Worm (Caenorhabditis elegans) whole organism, late embryonic: ENCODE results near the gene E01G4.5.

Experiments used
- C08G9.2 ChIP-seq: sonication (generic microtip); optimal IDR thresholded peaks from 2 replicates; lab custom pipeline; 2016; ENCODE audit warnings: mild to moderate bottlenecking, missing genetic modification characterization, moderate library complexity, missing compliant biosample characterization
- C38D4.7 ChIP-seq: fragments of 200-800 bp; sonication (Bioruptor generic); optimal IDR thresholded peaks from 2 replicates; lab custom pipeline; 2018; ENCODE audit warnings: mild to moderate bottlenecking, missing genetic modification characterization, moderate library complexity, missing compliant biosample characterization
- F13H6.1 ChIP-seq: sonication (generic microtip); optimal IDR thresholded peaks from 2 replicates; lab custom pipeline; 2016; ENCODE audit warnings: missing genetic modification characterization, missing compliant biosample characterization
- K02D7.2 ChIP-seq: sonication (generic microtip); optimal IDR thresholded peaks from 2 replicates; lab custom pipeline; 2017; ENCODE audit warnings: mild to moderate bottlenecking, missing genetic modification characterization, missing compliant biosample characterization
- T23F11.4 ChIP-seq: fragments of 200-800 bp; sonication (Bioruptor generic); optimal IDR thresholded peaks from 2 replicates; lab custom pipeline; 2018; ENCODE audit warnings: mild to moderate bottlenecking, missing genetic modification characterization, missing compliant biosample characterization
- ahr-1 ChIP-seq: sonication (generic microtip); optimal IDR thresholded peaks from 2 replicates; lab custom pipeline; 2016; ENCODE audit warnings: missing genetic modification characterization, missing compliant biosample characterization
- ceh-14 ChIP-seq: sonication (generic microtip); optimal IDR thresholded peaks from 2 replicates; lab custom pipeline; 2016; ENCODE audit warnings: missing genotype, missing genetic modification characterization, missing compliant biosample characterization
- ceh-18 ChIP-seq: sonication (generic microtip); optimal IDR thresholded peaks from 2 replicates; lab custom pipeline; 2016; ENCODE audit warnings: missing genetic modification characterization, missing compliant biosample characterization
- ceh-19 ChIP-seq: fragments of 200-800 bp; sonication (Bioruptor generic); optimal IDR thresholded peaks from 2 replicates; lab custom pipeline; 2018; ENCODE audit warnings: mild to moderate bottlenecking, missing genetic modification characterization, missing compliant biosample characterization
- ceh-22 ChIP-seq: sonication (generic microtip); optimal IDR thresholded peaks from 2 replicates; lab custom pipeline; 2017; ENCODE audit warnings: missing biosample characterization, missing genetic modification characterization
- ceh-30 ChIP-seq: fragments of 150-350 bp; optimal IDR thresholded peaks from 2 replicates; lab custom pipeline; 2014; ENCODE audit warnings: missing biosample characterization, missing genetic modification characterization
- ceh-31 ChIP-seq: sonication (generic microtip); optimal IDR thresholded peaks from 2 replicates; lab custom pipeline; 2016; ENCODE audit warnings: missing genetic modification characterization, missing compliant biosample characterization
- ceh-34 ChIP-seq: sonication (generic microtip); optimal IDR thresholded peaks from 2 replicates; lab custom pipeline; 2016; ENCODE audit warnings: mild to moderate bottlenecking, missing genetic modification characterization, missing compliant biosample characterization
- ceh-45 ChIP-seq: fragments of 200-800 bp; sonication (Bioruptor generic); IDR thresholded peaks from 2 replicates; pipeline ENCODE4 v1.3.6; 2022; ENCODE audit warnings: missing genetic modification reagents, missing genetic modification characterization, missing compliant biosample characterization
- ceh-48 ChIP-seq: sonication (generic microtip); optimal IDR thresholded peaks from 2 replicates; lab custom pipeline; 2016; ENCODE audit warnings: missing genetic modification characterization, inconsistent platforms, missing compliant biosample characterization
- ceh-6 ChIP-seq: fragments of 200-800 bp; sonication (Bioruptor generic); optimal IDR thresholded peaks from 2 replicates; lab custom pipeline; 2018; ENCODE audit warnings: mild to moderate bottlenecking, missing genetic modification characterization, missing compliant biosample characterization
- che-1 ChIP-seq: sonication (generic microtip); optimal IDR thresholded peaks from 2 replicates; lab custom pipeline; 2016; ENCODE audit warnings: mild to moderate bottlenecking, missing genetic modification characterization, missing compliant biosample characterization
- dmd-4 ChIP-seq: sonication (generic microtip); optimal IDR thresholded peaks from 2 replicates; lab custom pipeline; 2016; ENCODE audit warnings: borderline replicate concordance, missing genetic modification characterization, missing compliant biosample characterization
- dve-1 ChIP-seq: sonication (generic microtip); optimal IDR thresholded peaks from 2 replicates; lab custom pipeline; 2017; ENCODE audit warnings: antibody characterized with exemption, mild to moderate bottlenecking, missing genetic modification characterization, missing compliant biosample characterization
- elt-2 ChIP-seq: sonication (generic microtip); optimal IDR thresholded peaks from 2 replicates; lab custom pipeline; 2016; ENCODE audit warnings: missing genetic modification reagents, missing genetic modification characterization, missing compliant biosample characterization
- elt-4 ChIP-seq: sonication (generic microtip); optimal IDR thresholded peaks from 2 replicates; lab custom pipeline; 2016; ENCODE audit warnings: missing genetic modification characterization, missing compliant biosample characterization
- ets-4 ChIP-seq: sonication (generic microtip); optimal IDR thresholded peaks from 2 replicates; lab custom pipeline; 2016; ENCODE audit warnings: missing genetic modification characterization, missing compliant biosample characterization
- eyg-1 ChIP-seq: sonication (generic microtip); optimal IDR thresholded peaks from 2 replicates; lab custom pipeline; 2016; ENCODE audit warnings: missing genotype, missing genetic modification characterization, missing compliant biosample characterization
- fkh-10 ChIP-seq: fragments of 150-350 bp; optimal IDR thresholded peaks from 2 replicates; lab custom pipeline; 2014; ENCODE audit warnings: missing biosample characterization, missing genetic modification reagents, missing genetic modification characterization
- fkh-6 ChIP-seq: sonication (generic microtip); optimal IDR thresholded peaks from 2 replicates; lab custom pipeline; 2016; ENCODE audit warnings: missing genetic modification characterization, missing compliant biosample characterization
- gmeb-2 ChIP-seq: sonication (generic microtip); optimal IDR thresholded peaks from 2 replicates; lab custom pipeline; 2016; ENCODE audit warnings: missing genetic modification characterization, inconsistent platforms, missing compliant biosample characterization
- hlh-15 ChIP-seq: sonication (generic microtip); optimal IDR thresholded peaks from 2 replicates; lab custom pipeline; 2016; ENCODE audit warnings: missing genetic modification characterization, missing compliant biosample characterization
- hlh-30 ChIP-seq: sonication (generic microtip); optimal IDR thresholded peaks from 2 replicates; lab custom pipeline; 2017; ENCODE audit warnings: antibody characterized with exemption, missing genetic modification characterization, missing compliant biosample characterization; ENCODE audit not compliant: insufficient read depth
- hlh-6 ChIP-seq: sonication (generic microtip); optimal IDR thresholded peaks from 2 replicates; lab custom pipeline; 2016; ENCODE audit warnings: missing genotype, missing genetic modification characterization, missing compliant biosample characterization
- lim-6 ChIP-seq: sonication (generic microtip); optimal IDR thresholded peaks from 2 replicates; lab custom pipeline; 2016; ENCODE audit warnings: missing genetic modification characterization, missing compliant biosample characterization
- lin-11 ChIP-seq: fragments of 200-800 bp; sonication (Bioruptor generic); optimal IDR thresholded peaks from 2 replicates; lab custom pipeline; 2018; ENCODE audit warnings: mild to moderate bottlenecking, missing genetic modification characterization, missing compliant biosample characterization
- madf-2 ChIP-seq: sonication (generic microtip); optimal IDR thresholded peaks from 2 replicates; lab custom pipeline; 2017; ENCODE audit warnings: missing genetic modification characterization, missing compliant biosample characterization
- mec-3 ChIP-seq: sonication (generic microtip); optimal IDR thresholded peaks from 2 replicates; lab custom pipeline; 2016; ENCODE audit warnings: borderline replicate concordance, missing genetic modification characterization, missing compliant biosample characterization
- nfya-1 ChIP-seq: sonication (generic microtip); optimal IDR thresholded peaks from 2 replicates; lab custom pipeline; 2017; ENCODE audit warnings: missing genetic modification characterization, mild to moderate bottlenecking, missing compliant biosample characterization, antibody characterized with exemption, moderate library complexity
- nhr-232 ChIP-seq: sonication (generic microtip); optimal IDR thresholded peaks from 2 replicates; lab custom pipeline; 2016; ENCODE audit warnings: missing genetic modification characterization, missing compliant biosample characterization
- npax-4 ChIP-seq: sonication (generic microtip); optimal IDR thresholded peaks from 2 replicates; lab custom pipeline; 2016; ENCODE audit warnings: missing genetic modification characterization, missing compliant biosample characterization
- odd-2 ChIP-seq: sonication (generic microtip); optimal IDR thresholded peaks from 2 replicates; lab custom pipeline; 2017; ENCODE audit warnings: antibody characterized with exemption, mild to moderate bottlenecking, missing genetic modification characterization, missing compliant biosample characterization
- pat-9 ChIP-seq: fragments of 200-800 bp; sonication (Bioruptor generic); optimal IDR thresholded peaks from 2 replicates; lab custom pipeline; 2018; ENCODE audit warnings: mild to moderate bottlenecking, missing genetic modification characterization, moderate library complexity, missing compliant biosample characterization
- pax-1 ChIP-seq: fragments of 150-350 bp; optimal IDR thresholded peaks from 2 replicates; lab custom pipeline; 2014; ENCODE audit warnings: missing biosample characterization, missing genetic modification characterization
- pha-2 ChIP-seq: sonication (generic microtip); optimal IDR thresholded peaks from 2 replicates; lab custom pipeline; 2017; ENCODE audit warnings: mild to moderate bottlenecking, missing genetic modification characterization, missing compliant biosample characterization
- pha-4 ChIP-seq: fragments of 150-350 bp; optimal IDR thresholded peaks from 2 replicates; lab custom pipeline; 2018; ENCODE audit warnings: missing biosample characterization, missing genetic modification reagents, missing genetic modification characterization
- pros-1 ChIP-seq: fragments of 150-350 bp; optimal IDR thresholded peaks from 2 replicates; lab custom pipeline; 2014; ENCODE audit warnings: missing biosample characterization, missing genetic modification reagents, missing genetic modification characterization
- ref-2 ChIP-seq: sonication (generic microtip); optimal IDR thresholded peaks from 2 replicates; lab custom pipeline; 2016; ENCODE audit warnings: missing genetic modification characterization, missing compliant biosample characterization
- rnt-1 ChIP-seq: sonication (generic microtip); optimal IDR thresholded peaks from 2 replicates; lab custom pipeline; 2016; ENCODE audit warnings: missing genetic modification characterization, missing compliant biosample characterization
- sdc-2 ChIP-seq: sonication (generic microtip); optimal IDR thresholded peaks from 2 replicates; lab custom pipeline; 2016; ENCODE audit warnings: missing genotype, missing genetic modification characterization, missing compliant biosample characterization
- sox-4 ChIP-seq: sonication (generic microtip); optimal IDR thresholded peaks from 2 replicates; lab custom pipeline; 2017; ENCODE audit warnings: mild to moderate bottlenecking, missing genetic modification characterization, inconsistent platforms, missing compliant biosample characterization
- syd-9 ChIP-seq: sonication (generic microtip); optimal IDR thresholded peaks from 2 replicates; lab custom pipeline; 2016; ENCODE audit warnings: mild to moderate bottlenecking, missing genetic modification characterization, moderate library complexity, missing compliant biosample characterization
- tbx-2 ChIP-seq: sonication (generic microtip); optimal IDR thresholded peaks from 2 replicates; lab custom pipeline; 2016; ENCODE audit warnings: missing genetic modification characterization, missing compliant biosample characterization
- unc-3 ChIP-seq, 2 experiments: fragments of 200-800 bp in 1 of 2; sonication (Bioruptor generic) in 1 of 2; sonication (generic microtip) in 1 of 2; conservative IDR thresholded peaks in 1 of 2; optimal IDR thresholded peaks in 1 of 2; 2 replicates each; pipeline versions ENCODE4 v1.3.6 to Lab custom; 2016 to 2022; ENCODE audit warnings: missing compliant biosample characterization in 2 of 2, missing genetic modification characterization in 2 of 2, missing genetic modification reagents in 1 of 2
- unc-42 ChIP-seq: sonication (generic microtip); optimal IDR thresholded peaks from 2 replicates; lab custom pipeline; 2016; ENCODE audit warnings: missing genotype, missing genetic modification characterization, missing compliant biosample characterization
- unc-55 ChIP-seq: sonication (generic microtip); optimal IDR thresholded peaks from 2 replicates; lab custom pipeline; 2017; ENCODE audit warnings: missing biosample characterization, missing genetic modification reagents, missing genetic modification characterization
- unc-86 ChIP-seq: sonication (generic microtip); optimal IDR thresholded peaks from 2 replicates; lab custom pipeline; 2016; ENCODE audit warnings: missing genetic modification characterization, missing compliant biosample characterization
- zip-5 ChIP-seq: sonication (generic microtip); optimal IDR thresholded peaks from 2 replicates; lab custom pipeline; 2016; ENCODE audit warnings: missing genetic modification characterization, missing compliant biosample characterization
- ztf-16 ChIP-seq: sonication (generic microtip); optimal IDR thresholded peaks from 2 replicates; lab custom pipeline; 2017; ENCODE audit warnings: missing genetic modification characterization, missing compliant biosample characterization

Gene E01G4.5

DNA sequence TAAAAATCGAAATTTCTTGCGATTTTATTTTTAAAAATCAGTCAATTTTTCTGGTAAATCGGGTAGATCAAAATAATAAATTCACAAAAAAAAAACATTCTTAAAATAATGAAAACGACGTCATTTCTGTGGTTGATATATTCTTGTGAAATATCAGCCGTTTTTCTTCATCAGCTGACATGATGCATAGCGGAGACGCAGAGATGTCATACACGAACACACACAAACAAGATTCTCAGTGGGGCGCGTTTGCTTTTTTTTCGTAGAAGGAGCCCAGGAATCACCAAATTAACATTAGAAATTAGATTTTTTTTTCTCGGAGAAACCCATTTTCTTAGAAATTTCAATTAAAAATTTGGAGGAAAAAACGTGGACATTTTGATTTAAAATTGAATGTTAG is 24.5 kb upstream of the E01G4.5 start:
- TF ChIP-seq eyg-1 (tag; lab: Kevin White, UChicago) (no peak), ceh-18 (tag; lab: Kevin White, UChicago) (peak; percentile 29), pax-1 (no peak), pha-4 (tag; lab: Kevin White, UChicago) (no peak), elt-2 (tag; lab: Kevin White, UChicago) (peak; percentile 45), gmeb-2 (no peak), nfya-1 (tag; lab: Kevin White, UChicago) (peak; percentile 74), dmd-4 (tag; lab: Kevin White, UChicago) (no peak), ceh-19 (GFP tag; lab: Kevin White, UChicago) (no peak), tbx-2 (peak; percentile 43), pat-9 (no peak), unc-55 (GFP tag; lab: Kevin White, UChicago) (peak; percentile 74), C38D4.7 (GFP tag; lab: Kevin White, UChicago) (no peak), odd-2 (tag; lab: Kevin White, UChicago) (no peak), npax-4 (no peak), pha-2 (tag; lab: Kevin White, UChicago) (no peak), fkh-6 (tag; lab: Kevin White, UChicago) (no peak), elt-4 (tag; lab: Kevin White, UChicago) (no peak), hlh-15 (tag; lab: Kevin White, UChicago) (no peak), ceh-22 (tag; lab: Kevin White, UChicago) (no peak), T23F11.4 (GFP tag; lab: Kevin White, UChicago) (no peak), ceh-14 (tag; lab: Kevin White, UChicago) (no peak), ztf-16 (no peak), mec-3 (no peak), unc-42 (tag; lab: Kevin White, UChicago) (peak; percentile 55), fkh-10 (GFP tag; lab: Kevin White, UChicago) (no peak), lin-11 (tag; lab: Kevin White, UChicago) (no peak), ets-4 (tag; lab: Kevin White, UChicago) (no peak), sdc-2 (tag; lab: Kevin White, UChicago) (no peak), zip-5 (tag; lab: Kevin White, UChicago) (no peak), ceh-31 (tag; lab: Kevin White, UChicago) (peak; percentile 20), ceh-34 (tag; lab: Kevin White, UChicago) (no peak), che-1 (tag; lab: Kevin White, UChicago) (no peak), C08G9.2 (tag; lab: Kevin White, UChicago) (no peak), madf-2 (tag; lab: Kevin White, UChicago) (no peak), unc-86 (no peak), syd-9 (tag; lab: Kevin White, UChicago) (no peak), ahr-1 (tag; lab: Kevin White, UChicago) (no peak), ceh-48 (tag; lab: Kevin White, UChicago) (no peak), unc-3 (GFP tag; conservative IDR thresholded peaks at IDR 0.05; lab: Robert Waterston, UW) (no peak), unc-3 (tag; optimal IDR thresholded peaks at IDR 0.05; lab: Kevin White, UChicago) (no peak), K02D7.2 (tag; lab: Kevin White, UChicago) (no peak), nhr-232 (tag; lab: Kevin White, UChicago) (no peak), sox-4 (tag; lab: Kevin White, UChicago) (no peak), ceh-45 (GFP tag; lab: Robert Waterston, UW) (no peak), dve-1 (no peak), ref-2 (tag; lab: Kevin White, UChicago) (no peak), hlh-6 (tag; lab: Kevin White, UChicago) (no peak), ceh-30 (no peak), ceh-6 (GFP tag; lab: Kevin White, UChicago) (no peak), F13H6.1 (tag; lab: Kevin White, UChicago) (no peak), pros-1 (tag; lab: Kevin White, UChicago) (no peak), lim-6 (tag; lab: Kevin White, UChicago) (no peak), hlh-30 (tag; lab: Kevin White, UChicago) (peak; percentile 95), rnt-1 (tag; lab: Kevin White, UChicago) (no peak)
